Fruit fly (Drosophila melanogaster) whole organism, prepupa: ENCODE measurements around the gene D.
A peak's percentile ranks its signal among the peaks of the same experiment; 100 is the strongest.

Source experiments
- CG11902 ChIP-seq: fragments of 200-800 bp; sonication (Bioruptor generic); optimal IDR thresholded peaks from 3 replicates; lab custom pipeline; 2016; ENCODE audit warnings: missing biosample characterization, missing genetic modification characterization
- CG4318 ChIP-seq: fragments of 200-800 bp; sonication (Bioruptor generic); optimal IDR thresholded peaks from 3 replicates; lab custom pipeline; 2017; ENCODE audit warnings: missing biosample characterization, mild to moderate bottlenecking, missing genetic modification characterization
- CG8319 ChIP-seq: fragments of 200-800 bp; sonication (Bioruptor generic); optimal IDR thresholded peaks from 3 replicates; lab custom pipeline; 2016; ENCODE audit warnings: missing biosample characterization, missing genetic modification characterization
- Hr39 ChIP-seq: fragments of 200-800 bp; sonication (Bioruptor generic); optimal IDR thresholded peaks from 2 replicates; lab custom pipeline; 2016; ENCODE audit warnings: missing biosample characterization, missing genetic modification characterization
- Met ChIP-seq: fragments of 200-800 bp; sonication (Bioruptor generic); optimal IDR thresholded peaks from 3 replicates; lab custom pipeline; 2016; ENCODE audit warnings: missing biosample characterization, missing genetic modification characterization
- OdsH ChIP-seq: fragments of 200-800 bp; sonication (Bioruptor generic); optimal IDR thresholded peaks from 3 replicates; lab custom pipeline; 2016; ENCODE audit warnings: missing biosample characterization, missing genetic modification characterization
- Sox102F ChIP-seq: fragments of 200-800 bp; sonication (Bioruptor generic); optimal IDR thresholded peaks from 2 replicates; lab custom pipeline; 2016; ENCODE audit warnings: missing biosample characterization, mild to moderate bottlenecking, missing genetic modification characterization
- dac ChIP-seq: fragments of 200-800 bp; sonication (Bioruptor generic); optimal IDR thresholded peaks from 2 replicates; lab custom pipeline; 2017; ENCODE audit warnings: missing biosample characterization, mild to moderate bottlenecking, missing genetic modification characterization
- fd85E ChIP-seq: fragments of 200-800 bp; sonication (Bioruptor generic); optimal IDR thresholded peaks from 3 replicates; lab custom pipeline; 2016; ENCODE audit warnings: missing biosample characterization, missing genetic modification characterization
- lz ChIP-seq: fragments of 200-800 bp; sonication (Bioruptor generic); optimal IDR thresholded peaks from 3 replicates; lab custom pipeline; 2016; ENCODE audit warnings: missing biosample characterization, missing genetic modification characterization
- net ChIP-seq: fragments of 200-800 bp; sonication (Bioruptor generic); optimal IDR thresholded peaks from 3 replicates; lab custom pipeline; 2016; ENCODE audit warnings: missing biosample characterization, missing genetic modification characterization
- ss ChIP-seq, 2 experiments: fragments of 200-800 bp; sonication (Bioruptor generic); optimal IDR thresholded peaks; 2 replicates in 1 of 2; 3 replicates in 1 of 2; lab custom pipeline; 2017 to 2018; ENCODE audit warnings: mild to moderate bottlenecking in 2 of 2, missing biosample characterization in 2 of 2, missing genetic modification characterization in 2 of 2, moderate library complexity in 1 of 2

- TF ChIP-seq CG11902 (GFP tag; lab: Kevin White, UChicago) (no peak), dac (GFP tag; lab: Kevin White, UChicago) (no peak), net (GFP tag; lab: Kevin White, UChicago) (no peak), CG8319 (no peak), lz (GFP tag; lab: Kevin White, UChicago) (no peak), OdsH (GFP tag; lab: Kevin White, UChicago) (no peak), Met (GFP tag; lab: Kevin White, UChicago) (no peak), ss (GFP tag; optimal IDR thresholded peaks at IDR 0.05; lab: Kevin White, UChicago) (peak; percentile 22 to 51), fd85E (no peak), Hr39 (GFP tag; lab: Kevin White, UChicago) (no peak), Sox102F (GFP tag; lab: Kevin White, UChicago) (peak; percentile 3), CG4318 (no peak)
Observed at dm6 chr3L:14202318-14202717, 23.9 kb upstream of the D start.
